Worm (Caenorhabditis elegans): ENCODE data around the gene baf-1.

Gene baf-1

ce11 chrIII:9509764-9510370 lies 42.6 kb downstream of the baf-1 start:
- TF ChIP-seq efl-3 (GFP tag; optimal IDR thresholded peaks at IDR 0.05) (no peak), unc-30 (tag; optimal IDR thresholded peaks at IDR 0.05) (no peak), unc-98 (GFP tag; IDR thresholded peaks at IDR 0.05) (no peak), nhr-11 (tag; optimal IDR thresholded peaks at IDR 0.05) (no peak), nhr-84 (tag; optimal IDR thresholded peaks at IDR 0.05) (no peak), lin-13 (GFP tag; optimal IDR thresholded peaks at IDR 0.05) (peak; percentile 17), ces-1 (GFP tag; optimal IDR thresholded peaks at IDR 0.05) (no peak), egl-13 (tag; optimal IDR thresholded peaks at IDR 0.05) (no peak), ceh-82 (tag; optimal IDR thresholded peaks at IDR 0.05) (no peak), nhr-19 (GFP tag; conservative IDR thresholded peaks at IDR 0.05) (no peak), lin-35 (GFP tag; optimal IDR thresholded peaks at IDR 0.05) (peak in 1 of 2 experiments; percentile 27), nhr-12 (tag; optimal IDR thresholded peaks at IDR 0.05) (no peak), snpc-4 (tag; optimal IDR thresholded peaks at IDR 0.05) (no peak), blmp-1 (tag; optimal IDR thresholded peaks at IDR 0.05) (no peak), rnt-1 (tag; optimal IDR thresholded peaks at IDR 0.05) (peak; percentile 7), nhr-237 (tag; optimal IDR thresholded peaks at IDR 0.05) (no peak), nhr-85 (tag) (no peak), nhr-76 (tag; optimal IDR thresholded peaks at IDR 0.05) (no peak), C04F5.9 (tag; optimal IDR thresholded peaks at IDR 0.05) (no peak), hlh-4 (tag; optimal IDR thresholded peaks at IDR 0.05) (no peak), nhr-20 (tag; optimal IDR thresholded peaks at IDR 0.05) (peak; percentile 14), hpl-2 (GFP tag; optimal IDR thresholded peaks at IDR 0.05) (no peak), nhr-71 (tag; optimal IDR thresholded peaks at IDR 0.05) (peak; percentile 55), mef-2 (tag; optimal IDR thresholded peaks at IDR 0.05) (no peak), lsy-2 (tag; optimal IDR thresholded peaks at IDR 0.05) (peak; percentile 2 to 43), lin-15B (tag; optimal IDR thresholded peaks at IDR 0.05) (no peak), ceh-90 (tag; optimal IDR thresholded peaks at IDR 0.05) (no peak), ets-5 (GFP tag; IDR thresholded peaks at IDR 0.05) (no peak), C16A3.4 (tag; optimal IDR thresholded peaks at IDR 0.05) (no peak), nhr-47 (tag; optimal IDR thresholded peaks at IDR 0.05) (no peak), ztf-4 (tag; optimal IDR thresholded peaks at IDR 0.05) (peak; percentile 51), lir-3 (tag; optimal IDR thresholded peaks at IDR 0.05; ENCODE audit: poor library complexity) (no peak), lin-14 (GFP tag; optimal IDR thresholded peaks at IDR 0.05) (peak; percentile 25), sptf-1 (tag; optimal IDR thresholded peaks at IDR 0.05) (no peak), nhr-90 (tag; optimal IDR thresholded peaks at IDR 0.05; ENCODE audit: poor library complexity) (no peak), vab-15 (tag; optimal IDR thresholded peaks at IDR 0.05) (no peak), mep-1 (tag; optimal IDR thresholded peaks at IDR 0.05) (no peak), sox-4 (tag; optimal IDR thresholded peaks at IDR 0.05) (no peak), dsc-1 (tag; optimal IDR thresholded peaks at IDR 0.05) (no peak), lin-39 (tag; optimal IDR thresholded peaks at IDR 0.05) (no peak), fos-1 (tag; optimal IDR thresholded peaks at IDR 0.05) (no peak), irx-1 (tag; optimal IDR thresholded peaks at IDR 0.05) (no peak), zip-4 (GFP tag; optimal IDR thresholded peaks at IDR 0.05) (no peak), alr-1 (tag; optimal IDR thresholded peaks at IDR 0.05; ENCODE audit: borderline replicate concordance) (no peak), dpl-1 (GFP tag; optimal IDR thresholded peaks at IDR 0.05) (no peak), zag-1 (tag; optimal IDR thresholded peaks at IDR 0.05) (no peak), sup-37 (GFP tag; optimal IDR thresholded peaks at IDR 0.05) (no peak), Y116A8C.19 (tag; optimal IDR thresholded peaks at IDR 0.05; ENCODE audit: borderline replicate concordance) (no peak), unc-62 (GFP tag; optimal IDR thresholded peaks at IDR 0.05) (no peak), swsn-7 (tag; optimal IDR thresholded peaks at IDR 0.05) (no peak), unc-86 (tag; optimal IDR thresholded peaks at IDR 0.05) (no peak), efl-1 (optimal IDR thresholded peaks at IDR 0.05) (peak; percentile 2 to 9), efl-1 (GFP tag; optimal IDR thresholded peaks at IDR 0.05 in 1 of 2) (peak in 1 of 2 experiments; percentile 91), snu-23 (GFP tag; optimal IDR thresholded peaks at IDR 0.05) (peak; percentile 51)

Data from whole organism, L1 larva.